Worm (Caenorhabditis elegans) whole organism, young adult: ENCODE results near the gene ttr-45.

ENCODE experiments used
- B0261.1 ChIP-seq: sonication (generic microtip); optimal IDR thresholded peaks from 2 replicates; lab custom pipeline; 2016; ENCODE audit warnings: mild to moderate bottlenecking, missing genetic modification characterization, moderate library complexity, missing compliant biosample characterization
- B0336.3 ChIP-seq: fragments of 200-800 bp; sonication (Bioruptor generic); IDR thresholded peaks from 2 replicates; pipeline ENCODE4 v1.3.6; 2022; ENCODE audit warnings: missing genetic modification characterization, missing compliant biosample characterization
- C17E4.6 ChIP-seq: fragments of 200-800 bp; sonication (Bioruptor generic); IDR thresholded peaks from 2 replicates; pipeline ENCODE4 v1.3.6; 2022; ENCODE audit warnings: missing genetic modification reagents, missing genetic modification characterization, missing compliant biosample characterization
- F37B4.10 ChIP-seq: fragments of 200-800 bp; sonication (Bioruptor generic); IDR thresholded peaks from 2 replicates; pipeline ENCODE4 v1.3.6; 2022; ENCODE audit warnings: missing genetic modification characterization, missing compliant biosample characterization
- Y53G8AR.9 ChIP-seq: fragments of 200-800 bp; sonication (Bioruptor generic); conservative IDR thresholded peaks from 2 replicates; pipeline ENCODE4 v1.3.6; 2022; ENCODE audit warnings: missing genetic modification reagents, missing genetic modification characterization, missing compliant biosample characterization
- Y56A3A.18 ChIP-seq: fragments of 200-800 bp; sonication (Bioruptor generic); IDR thresholded peaks from 2 replicates; pipeline ENCODE4 v1.3.6; 2022; ENCODE audit warnings: missing genetic modification reagents, missing genetic modification characterization, missing compliant biosample characterization
- Y95B8A.8 ChIP-seq: fragments of 200-800 bp; sonication (Bioruptor generic); IDR thresholded peaks from 2 replicates; pipeline ENCODE4 v1.3.6; 2022; ENCODE audit warnings: missing genetic modification reagents, missing genetic modification characterization, missing compliant biosample characterization
- athp-1 ChIP-seq: sonication (generic microtip); optimal IDR thresholded peaks from 2 replicates; lab custom pipeline; 2017; ENCODE audit warnings: mild to moderate bottlenecking, missing genetic modification characterization, missing compliant biosample characterization
- attf-6 ChIP-seq: fragments of 200-800 bp; sonication (Bioruptor generic); IDR thresholded peaks from 2 replicates; pipeline ENCODE4 v1.3.6; 2022; ENCODE audit warnings: missing genetic modification reagents, missing genetic modification characterization, missing compliant biosample characterization
- bed-2 ChIP-seq: fragments of 200-800 bp; sonication (Bioruptor generic); IDR thresholded peaks from 2 replicates; pipeline ENCODE4 v1.3.6; 2022; ENCODE audit warnings: missing genetic modification reagents, missing genetic modification characterization, missing compliant biosample characterization
- cebp-1 ChIP-seq, 2 experiments: fragments of 200-800 bp in 1 of 2; sonication (Bioruptor generic) in 1 of 2; sonication (generic microtip) in 1 of 2; IDR thresholded peaks in 1 of 2; optimal IDR thresholded peaks in 1 of 2; 2 replicates each; pipeline versions ENCODE4 v1.3.6 to Lab custom; 2017 to 2022; ENCODE audit warnings: missing compliant biosample characterization in 2 of 2, missing genetic modification characterization in 2 of 2, mild to moderate bottlenecking in 1 of 2, missing genetic modification reagents in 1 of 2, moderate library complexity in 1 of 2
- cebp-2 ChIP-seq: fragments of 200-800 bp; sonication (Bioruptor generic); IDR thresholded peaks from 2 replicates; pipeline ENCODE4 v1.3.6; 2022; ENCODE audit warnings: missing genetic modification characterization, missing compliant biosample characterization
- ceh-40 ChIP-seq: fragments of 200-800 bp; sonication (Bioruptor generic); IDR thresholded peaks from 2 replicates; pipeline ENCODE4 v1.3.6; 2022; ENCODE audit warnings: missing genetic modification characterization, missing compliant biosample characterization
- ceh-79 ChIP-seq: sonication (generic microtip); optimal IDR thresholded peaks from 2 replicates; lab custom pipeline; 2017; ENCODE audit warnings: mild to moderate bottlenecking, missing genetic modification characterization, missing compliant biosample characterization
- chd-7 ChIP-seq: sonication (generic microtip); optimal IDR thresholded peaks from 2 replicates; lab custom pipeline; 2016; ENCODE audit warnings: mild to moderate bottlenecking, missing genetic modification characterization, moderate library complexity, missing compliant biosample characterization
- dpff-1 ChIP-seq: sonication (generic microtip); optimal IDR thresholded peaks from 2 replicates; lab custom pipeline; 2017; ENCODE audit warnings: mild to moderate bottlenecking, missing genetic modification characterization, missing compliant biosample characterization
- egl-44 ChIP-seq: fragments of 200-800 bp; sonication (Bioruptor generic); IDR thresholded peaks from 2 replicates; pipeline ENCODE4 v1.3.6; 2022; ENCODE audit warnings: missing genetic modification reagents, missing genetic modification characterization, missing compliant biosample characterization
- fkh-3 ChIP-seq: sonication (generic microtip); optimal IDR thresholded peaks from 2 replicates; lab custom pipeline; 2016; ENCODE audit warnings: mild to moderate bottlenecking, missing genetic modification characterization, missing compliant biosample characterization
- gei-17 ChIP-seq: fragments of 200-800 bp; sonication (Bioruptor generic); optimal IDR thresholded peaks from 2 replicates; lab custom pipeline; 2018; ENCODE audit warnings: mild to moderate bottlenecking, missing genetic modification characterization, missing compliant biosample characterization
- hlh-12 ChIP-seq: sonication (generic microtip); optimal IDR thresholded peaks from 2 replicates; lab custom pipeline; 2016; ENCODE audit warnings: missing genetic modification characterization, missing compliant biosample characterization
- lag-1 ChIP-seq: fragments of 200-800 bp; sonication (Bioruptor generic); IDR thresholded peaks from 2 replicates; pipeline ENCODE4 v1.3.6; 2022; ENCODE audit warnings: missing genetic modification reagents, missing genetic modification characterization, missing compliant biosample characterization
- lir-1 ChIP-seq: fragments of 200-800 bp; sonication (Bioruptor generic); conservative IDR thresholded peaks from 2 replicates; pipeline ENCODE4 v1.3.6; 2022; ENCODE audit warnings: missing genetic modification reagents, missing genetic modification characterization, missing compliant biosample characterization
- mel-28 ChIP-seq: sonication (generic microtip); optimal IDR thresholded peaks from 2 replicates; lab custom pipeline; 2016; ENCODE audit warnings: borderline replicate concordance, mild to moderate bottlenecking, missing genetic modification characterization, missing compliant biosample characterization
- mxl-1 ChIP-seq: sonication (generic microtip); optimal IDR thresholded peaks from 2 replicates; lab custom pipeline; 2016; ENCODE audit warnings: missing genetic modification characterization, missing compliant biosample characterization
- nfya-1 ChIP-seq: sonication (generic microtip); optimal IDR thresholded peaks from 2 replicates; lab custom pipeline; 2017; ENCODE audit warnings: antibody characterized with exemption, missing compliant biosample characterization, missing genetic modification characterization, borderline replicate concordance; ENCODE audit not compliant: insufficient read depth
- nhr-179 ChIP-seq: sonication (generic microtip); optimal IDR thresholded peaks from 2 replicates; lab custom pipeline; 2016; ENCODE audit warnings: mild to moderate bottlenecking, missing genetic modification characterization, missing compliant biosample characterization
- nhr-80 ChIP-seq: sonication (generic microtip); optimal IDR thresholded peaks from 2 replicates; lab custom pipeline; 2016; ENCODE audit warnings: missing genetic modification characterization, missing compliant biosample characterization
- pha-4 ChIP-seq: fragments of 150-350 bp; sonication (generic microtip); optimal IDR thresholded peaks from 2 replicates; lab custom pipeline; 2014; ENCODE audit warnings: missing biosample characterization, missing genetic modification reagents, missing genetic modification characterization
- repo-1 ChIP-seq: sonication (generic microtip); optimal IDR thresholded peaks from 2 replicates; lab custom pipeline; 2017; ENCODE audit warnings: mild to moderate bottlenecking, missing genetic modification characterization, missing compliant biosample characterization
- somi-1 ChIP-seq: fragments of 200-800 bp; sonication (Bioruptor generic); optimal IDR thresholded peaks from 2 replicates; lab custom pipeline; 2018; ENCODE audit warnings: mild to moderate bottlenecking, missing genetic modification characterization, missing compliant biosample characterization
- tbx-9 ChIP-seq: sonication (generic microtip); optimal IDR thresholded peaks from 2 replicates; lab custom pipeline; 2016; ENCODE audit warnings: borderline replicate concordance, missing genetic modification characterization, inconsistent platforms, missing compliant biosample characterization
- tlf-1 ChIP-seq: fragments of 200-800 bp; sonication (Bioruptor generic); optimal IDR thresholded peaks from 2 replicates; lab custom pipeline; 2018; ENCODE audit warnings: mild to moderate bottlenecking, missing genetic modification characterization, missing compliant biosample characterization
- unc-62 ChIP-seq: fragments of 150-350 bp; optimal IDR thresholded peaks from 2 replicates; lab custom pipeline; 2014; ENCODE audit warnings: missing biosample characterization, missing genetic modification reagents, missing genetic modification characterization

Gene ttr-45

DNA sequence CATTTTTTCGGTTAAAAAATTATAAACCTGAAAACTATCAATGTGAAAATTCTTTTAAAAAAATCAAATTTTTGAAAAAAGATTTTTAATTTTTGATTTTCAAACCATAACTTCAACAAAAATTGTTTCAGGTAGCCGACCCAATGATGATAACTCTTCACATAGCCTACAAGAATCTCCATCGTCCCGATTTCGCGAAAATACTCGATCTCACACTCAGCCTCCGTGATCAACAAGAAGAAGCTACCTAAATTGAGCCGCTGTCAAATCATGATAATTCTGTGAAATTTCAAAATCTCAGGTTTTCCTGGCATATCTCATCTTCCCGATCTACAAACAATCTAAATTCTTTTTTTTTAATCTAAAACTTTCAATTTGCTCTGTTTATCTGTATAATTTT is 3.8 kb upstream of the ttr-45 start:
- TF ChIP-seq cebp-1 (GFP tag; IDR thresholded peaks at IDR 0.05; lab: Robert Waterston, UW) (peak; percentile 70), cebp-1 (tag; optimal IDR thresholded peaks at IDR 0.05; lab: Kevin White, UChicago) (peak; percentile 45), Y53G8AR.9 (GFP tag; lab: Robert Waterston, UW) (peak; percentile 63; the same call in 1 of the 2 replicates), hlh-12 (no peak), Y56A3A.18 (GFP tag; lab: Robert Waterston, UW) (0 out of 2 replicates have a peak, but pooled peaks have one; percentile 11), cebp-2 (GFP tag; lab: Robert Waterston, UW) (0 out of 2 replicates have a peak, but pooled peaks have one; percentile 63), repo-1 (tag; lab: Kevin White, UChicago) (peak; percentile 11), F37B4.10 (GFP tag; lab: Robert Waterston, UW) (0 out of 2 replicates have a peak, but pooled peaks have one; percentile 43), unc-62 (no peak)

DNA sequence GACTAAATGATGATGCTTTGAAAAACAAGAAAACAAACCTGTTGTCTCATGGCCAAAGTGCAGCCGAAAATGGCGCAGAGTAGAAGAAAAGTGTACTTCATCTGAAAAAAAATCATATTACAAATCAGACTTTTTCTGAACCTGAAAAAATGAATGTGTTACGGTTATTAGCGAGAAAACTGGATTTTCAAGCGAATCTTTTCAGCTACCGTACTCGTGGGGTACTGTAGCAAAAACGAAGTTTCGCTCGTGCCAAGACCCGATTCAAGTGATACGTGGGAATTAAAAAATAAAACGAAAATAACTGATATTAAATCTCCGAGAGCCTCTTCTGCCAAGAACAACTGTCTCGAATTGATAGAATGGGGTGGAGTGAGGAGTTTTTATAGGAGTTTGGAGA is 1.8 kb upstream of the ttr-45 start, which contains the start of gene ttr-51:
Gene ttr-51, minus strand, starts transcription at position 101 of the 400 bp plus-strand sequence.
- TF ChIP-seq nhr-80 (tag; lab: Kevin White, UChicago), result no peak
- no peak for TF ChIP-seq B0261.1 (tag; lab: Kevin White, UChicago)
- no peak for TF ChIP-seq bed-2 (GFP tag; lab: Robert Waterston, UW)
- no peak for TF ChIP-seq fkh-3
- TF ChIP-seq B0336.3, result no peak
- TF ChIP-seq egl-44 (GFP tag; lab: Robert Waterston, UW), result no peak
- no peak for TF ChIP-seq Y56A3A.18 (GFP tag; lab: Robert Waterston, UW)
- no peak for TF ChIP-seq ceh-40 (GFP tag; lab: Robert Waterston, UW)
- no peak for TF ChIP-seq tbx-9 (tag; lab: Kevin White, UChicago)
- no peak for TF ChIP-seq Y95B8A.8 (GFP tag; lab: Robert Waterston, UW)
- no peak for TF ChIP-seq somi-1 (GFP tag; lab: Kevin White, UChicago)
- no peak for TF ChIP-seq ceh-79 (tag; lab: Kevin White, UChicago)
- TF ChIP-seq mel-28 (tag; lab: Kevin White, UChicago), result no peak
- no peak for TF ChIP-seq chd-7 (tag; lab: Kevin White, UChicago)
- no peak for TF ChIP-seq lir-1 (GFP tag; lab: Robert Waterston, UW)
- no peak for TF ChIP-seq attf-6
- TF ChIP-seq lag-1 (GFP tag; lab: Robert Waterston, UW), result no peak
- no peak for TF ChIP-seq tlf-1 (GFP tag; lab: Kevin White, UChicago)
- TF ChIP-seq C17E4.6 (GFP tag; lab: Robert Waterston, UW), result no peak
- TF ChIP-seq dpff-1 (tag; lab: Kevin White, UChicago), result no peak

DNA sequence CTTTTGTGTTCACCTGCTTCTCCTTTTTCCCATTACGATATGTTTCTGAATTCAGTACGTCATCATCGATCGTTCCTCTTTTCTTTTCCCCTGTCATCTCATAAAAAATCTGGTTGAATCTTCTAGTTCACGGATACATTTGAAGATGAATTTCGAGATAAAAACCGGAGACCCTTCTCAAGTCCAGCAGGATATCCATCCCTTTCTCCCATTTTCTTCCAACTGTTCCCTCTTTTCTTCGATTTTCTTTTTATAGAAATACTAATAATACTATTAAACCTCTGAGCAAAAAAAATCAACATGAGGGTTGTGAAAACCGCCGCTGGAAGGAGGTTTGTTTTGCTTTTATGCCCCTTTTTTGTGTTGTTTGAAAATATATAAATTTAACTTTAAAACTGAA is 1.9 kb downstream of the ttr-45 start, which contains the start of gene bus-12:
Gene bus-12, plus strand, starts transcription at position 301 of the 400 bp plus-strand sequence.
- TF ChIP-seq athp-1, result no peak

DNA sequence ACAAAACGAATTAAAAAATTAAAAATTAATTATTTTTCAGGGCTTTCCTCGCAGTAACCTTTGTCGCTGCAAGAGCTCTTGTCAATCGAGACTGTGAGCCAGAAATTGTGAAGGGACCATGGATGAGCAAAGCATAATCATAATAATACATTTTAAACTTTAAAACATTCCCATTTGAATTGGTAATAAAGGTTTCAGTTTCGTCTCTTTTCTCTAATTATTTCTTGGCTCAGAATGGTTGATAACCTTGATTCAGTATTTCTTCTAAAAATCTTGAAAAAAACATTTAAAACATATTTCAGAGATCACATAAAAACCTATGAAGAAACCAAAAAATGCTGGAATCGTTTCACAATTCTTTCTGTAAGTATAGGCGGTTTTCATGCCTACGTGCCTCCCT is 4.8 kb downstream of the ttr-45 start, which contains the start of gene JC8.16:
Gene JC8.16, plus strand, starts transcription at position 301 of the 400 bp plus-strand sequence.
- TF ChIP-seq nfya-1 (tag; lab: Kevin White, UChicago), result no peak
- no peak for TF ChIP-seq cebp-1 (GFP tag; IDR thresholded peaks at IDR 0.05; lab: Robert Waterston, UW)
- no peak for TF ChIP-seq cebp-1 (tag; optimal IDR thresholded peaks at IDR 0.05; lab: Kevin White, UChicago)
- no peak for TF ChIP-seq pha-4 (tag; lab: Kevin White, UChicago)
- TF ChIP-seq Y53G8AR.9 (GFP tag; lab: Robert Waterston, UW), result no peak
- TF ChIP-seq nhr-179 (tag; lab: Kevin White, UChicago), result no peak
- TF ChIP-seq B0336.3, result no peak
- no peak for TF ChIP-seq mxl-1 (tag; lab: Kevin White, UChicago)
- no peak for TF ChIP-seq gei-17 (GFP tag; lab: Kevin White, UChicago)
